Fruit fly (Drosophila melanogaster) whole organism, embryonic: ENCODE results near the gene CG11095.
A peak's percentile ranks its signal among the peaks of the same experiment; 100 is the strongest.

Experiments used
- Ada2b ChIP-seq: fragments of 200-800 bp; sonication (Bioruptor generic); IDR thresholded peaks from 2 replicates; pipeline ENCODE4 v1.3.6; 2022; ENCODE audit warnings: missing biosample characterization, missing genetic modification characterization
- Bdp1 ChIP-seq: fragments of 200-800 bp; sonication (Bioruptor generic); optimal IDR thresholded peaks from 3 replicates; lab custom pipeline; 2016; ENCODE audit warnings: missing biosample characterization, missing genetic modification characterization
- CG1024 ChIP-seq: fragments of 200-800 bp; sonication (Bioruptor generic); IDR thresholded peaks from 2 replicates; pipeline ENCODE4 v1.3.6; 2022; ENCODE audit warnings: missing biosample characterization, missing genetic modification characterization
- CG10321 ChIP-seq: fragments of 200-800 bp; sonication (Bioruptor generic); IDR thresholded peaks from 2 replicates; pipeline ENCODE4 v1.3.6; 2022; ENCODE audit warnings: missing biosample characterization, missing genetic modification characterization
- CG10654 ChIP-seq: fragments of 200-800 bp; sonication (Bioruptor generic); optimal IDR thresholded peaks from 2 replicates; lab custom pipeline; 2016; ENCODE audit warnings: missing biosample characterization, missing genetic modification characterization
- CG11085 ChIP-seq: fragments of 200-800 bp; sonication (Bioruptor generic); IDR thresholded peaks from 2 replicates; pipeline ENCODE4 v1.3.6; 2022; ENCODE audit warnings: missing biosample characterization, missing genetic modification characterization
- CG12219 ChIP-seq: fragments of 200-800 bp; sonication (Bioruptor generic); optimal IDR thresholded peaks from 3 replicates; lab custom pipeline; 2018; ENCODE audit warnings: missing biosample characterization, mild to moderate bottlenecking, missing genetic modification characterization
- CG15011 ChIP-seq: fragments of 200-800 bp; sonication (Bioruptor generic); optimal IDR thresholded peaks from 3 replicates; lab custom pipeline; 2018; ENCODE audit warnings: missing biosample characterization, mild to moderate bottlenecking, missing genetic modification characterization
- CG1529 ChIP-seq: fragments of 200-800 bp; sonication (Bioruptor generic); optimal IDR thresholded peaks from 3 replicates; lab custom pipeline; 2018; ENCODE audit warnings: missing biosample characterization, missing genetic modification characterization
- CG1647 ChIP-seq: fragments of 200-800 bp; sonication (Bioruptor generic); optimal IDR thresholded peaks from 3 replicates; lab custom pipeline; 2016; ENCODE audit warnings: missing biosample characterization, missing genetic modification characterization
- CG17186 ChIP-seq: fragments of 200-800 bp; sonication (Bioruptor generic); optimal IDR thresholded peaks from 3 replicates; lab custom pipeline; 2017; ENCODE audit warnings: missing biosample characterization, missing genetic modification reagents, missing genetic modification characterization
- CG17802 ChIP-seq: fragments of 200-800 bp; sonication (Bioruptor generic); optimal IDR thresholded peaks from 2 replicates; lab custom pipeline; 2018; ENCODE audit warnings: missing biosample characterization, mild to moderate bottlenecking, missing genetic modification characterization, moderate library complexity
- CG18262 ChIP-seq: fragments of 200-800 bp; optimal IDR thresholded peaks from 3 replicates; lab custom pipeline; 2019; ENCODE audit warnings: missing biosample characterization, mild to moderate bottlenecking, missing genetic modification characterization, moderate library complexity
- CG2120 ChIP-seq: fragments of 200-800 bp; sonication (Bioruptor generic); optimal IDR thresholded peaks from 3 replicates; lab custom pipeline; 2016; ENCODE audit warnings: missing biosample characterization, missing genetic modification characterization
- CG2712 ChIP-seq: fragments of 200-800 bp; optimal IDR thresholded peaks from 3 replicates; lab custom pipeline; 2019; ENCODE audit warnings: missing biosample characterization, mild to moderate bottlenecking, missing genetic modification characterization, moderate library complexity
- CG31365 ChIP-seq: fragments of 200-800 bp; sonication (Bioruptor generic); optimal IDR thresholded peaks from 2 replicates; lab custom pipeline; 2018; ENCODE audit warnings: missing biosample characterization, mild to moderate bottlenecking, missing genetic modification characterization
- CG34422 ChIP-seq: fragments of 200-800 bp; sonication (Bioruptor generic); IDR thresholded peaks from 3 replicates; pipeline ENCODE4 v1.3.6; 2022; ENCODE audit warnings: missing biosample characterization, missing genetic modification characterization
- CG7271 ChIP-seq: fragments of 200-800 bp; sonication (Bioruptor generic); optimal IDR thresholded peaks from 2 replicates; lab custom pipeline; 2018; ENCODE audit warnings: missing biosample characterization, mild to moderate bottlenecking, missing genetic modification characterization, moderate library complexity
- Dad ChIP-seq: fragments of 200-800 bp; sonication (Bioruptor generic); optimal IDR thresholded peaks from 3 replicates; lab custom pipeline; 2016; ENCODE audit warnings: missing biosample characterization, missing genetic modification characterization
- E2f1 ChIP-seq: fragments of 200-800 bp; sonication (Bioruptor generic); IDR thresholded peaks from 2 replicates; pipeline ENCODE4 v1.3.6; 2022; ENCODE audit warnings: missing biosample characterization, missing genetic modification characterization
- Ets65A ChIP-seq: fragments of 200-800 bp; sonication (Bioruptor generic); peaks from one replicate; lab custom pipeline; 2016; ENCODE audit warnings: missing biosample characterization, missing genetic modification characterization
- Ets97D ChIP-seq: fragments of 200-800 bp; sonication (Bioruptor generic); optimal IDR thresholded peaks from 3 replicates; lab custom pipeline; 2016; ENCODE audit warnings: missing biosample characterization, missing genetic modification characterization
- Fer2 ChIP-seq: fragments of 200-800 bp; sonication (Bioruptor generic); optimal IDR thresholded peaks from 2 replicates; lab custom pipeline; 2018; ENCODE audit warnings: missing biosample characterization, mild to moderate bottlenecking, missing genetic modification characterization, moderate library complexity
- Fer3 ChIP-seq: fragments of 200-800 bp; sonication (Bioruptor generic); optimal IDR thresholded peaks from 2 replicates; lab custom pipeline; 2018; ENCODE audit warnings: missing biosample characterization, mild to moderate bottlenecking, missing genetic modification characterization, moderate library complexity
- HLH3B ChIP-seq: fragments of 200-800 bp; sonication (Bioruptor generic); IDR thresholded peaks from 2 replicates; pipeline ENCODE4 v1.3.6; 2022; ENCODE audit warnings: missing biosample characterization, missing genetic modification characterization
- NC2α ChIP-seq: fragments of 200-800 bp; sonication (Bioruptor generic); optimal IDR thresholded peaks from 2 replicates; lab custom pipeline; 2016; ENCODE audit warnings: missing biosample characterization, missing genetic modification characterization
- NK7.1 ChIP-seq: fragments of 200-800 bp; sonication (Bioruptor generic); optimal IDR thresholded peaks from 3 replicates; lab custom pipeline; 2016; ENCODE audit warnings: missing biosample characterization, missing genetic modification characterization
- Side ChIP-seq: fragments of 200-800 bp; sonication (Bioruptor generic); optimal IDR thresholded peaks from 2 replicates; lab custom pipeline; 2016; ENCODE audit warnings: missing biosample characterization, missing genetic modification characterization
- Sin3A ChIP-seq: fragments of >200 bp; optimal IDR thresholded peaks from 2 replicates; lab custom pipeline; 2018
- Taf1 ChIP-seq: fragments of 200-800 bp; sonication (Bioruptor generic); IDR thresholded peaks from 2 replicates; pipeline ENCODE4 v1.3.6; 2022; ENCODE audit warnings: missing biosample characterization, missing genetic modification characterization
- Tbp ChIP-seq: fragments of >200 bp; optimal IDR thresholded peaks from 2 replicates; lab custom pipeline; 2018; ENCODE audit warnings: missing biosample characterization, missing genetic modification characterization
- abd-A ChIP-seq: fragments of 200-800 bp; sonication (Bioruptor generic); optimal IDR thresholded peaks from 3 replicates; lab custom pipeline; 2019; ENCODE audit warnings: missing biosample characterization, mild to moderate bottlenecking, missing genetic modification characterization, moderate library complexity
- br ChIP-seq: fragments of >200 bp; optimal IDR thresholded peaks from 2 replicates; lab custom pipeline; 2017
- bsh ChIP-seq, 2 experiments: fragments of 200-800 bp; sonication (Bioruptor generic); optimal IDR thresholded peaks; 2 replicates each; lab custom pipeline; 2017 to 2018; ENCODE audit warnings: mild to moderate bottlenecking in 2 of 2, missing biosample characterization in 2 of 2, missing genetic modification characterization in 2 of 2, moderate library complexity in 1 of 2
- caup ChIP-seq: fragments of 200-800 bp; sonication (Bioruptor generic); optimal IDR thresholded peaks from 3 replicates; lab custom pipeline; 2017; ENCODE audit warnings: missing biosample characterization, mild to moderate bottlenecking, missing genetic modification characterization, moderate library complexity; ENCODE audit not compliant: severe bottlenecking
- chm ChIP-seq: fragments of 200-800 bp; sonication (Bioruptor generic); IDR thresholded peaks from 2 replicates; pipeline ENCODE4 v1.3.6; 2022; ENCODE audit warnings: missing biosample characterization, missing genetic modification characterization
- gcm2 ChIP-seq: fragments of 200-800 bp; sonication (Bioruptor generic); optimal IDR thresholded peaks from 2 replicates; lab custom pipeline; 2016; ENCODE audit warnings: missing biosample characterization, missing genetic modification characterization
- grn ChIP-seq: fragments of 200-800 bp; sonication (Bioruptor generic); optimal IDR thresholded peaks from 3 replicates; lab custom pipeline; 2017; ENCODE audit warnings: missing biosample characterization, missing genetic modification characterization
- gt ChIP-seq: fragments of 200-800 bp; sonication (Bioruptor generic); IDR thresholded peaks from 2 replicates; pipeline ENCODE4 v1.3.6; 2022; ENCODE audit warnings: missing biosample characterization, missing genetic modification characterization
- hth ChIP-seq: fragments of >200 bp; optimal IDR thresholded peaks from 2 replicates; lab custom pipeline; 2017; ENCODE audit warnings: inconsistent platforms
- ind ChIP-seq: fragments of 200-800 bp; sonication (Bioruptor generic); optimal IDR thresholded peaks from 3 replicates; lab custom pipeline; 2016; ENCODE audit warnings: missing biosample characterization, missing genetic modification characterization
- nerfin-1 ChIP-seq: fragments of 200-800 bp; sonication (Bioruptor generic); optimal IDR thresholded peaks from 3 replicates; lab custom pipeline; 2019; ENCODE audit warnings: missing biosample characterization, mild to moderate bottlenecking, missing genetic modification characterization, moderate library complexity
- nmo ChIP-seq: fragments of 200-800 bp; sonication (Bioruptor generic); optimal IDR thresholded peaks from 2 replicates; lab custom pipeline; 2018; ENCODE audit warnings: missing biosample characterization, mild to moderate bottlenecking, missing genetic modification characterization, moderate library complexity
- pho ChIP-seq: fragments of 200-800 bp; sonication (Bioruptor generic); optimal IDR thresholded peaks from 2 replicates; lab custom pipeline; 2016; ENCODE audit warnings: missing biosample characterization, missing genetic modification characterization
- pnt ChIP-seq: fragments of 200-800 bp; sonication (Bioruptor generic); optimal IDR thresholded peaks from 3 replicates; lab custom pipeline; 2016; ENCODE audit warnings: missing biosample characterization, missing genetic modification characterization
- psq ChIP-seq: fragments of 200-800 bp; sonication (Bioruptor generic); optimal IDR thresholded peaks from 2 replicates; lab custom pipeline; 2017; ENCODE audit warnings: missing biosample characterization, missing genetic modification characterization
- rib ChIP-seq: fragments of 200-800 bp; sonication (Bioruptor generic); IDR thresholded peaks from 2 replicates; pipeline ENCODE4 v1.3.6; 2022; ENCODE audit warnings: missing biosample characterization, missing genetic modification characterization
- run ChIP-seq: fragments of 200-800 bp; sonication (Bioruptor generic); optimal IDR thresholded peaks from 3 replicates; lab custom pipeline; 2018; ENCODE audit warnings: missing biosample characterization, mild to moderate bottlenecking, missing genetic modification characterization
- schlank ChIP-seq: fragments of 200-800 bp; sonication (Bioruptor generic); optimal IDR thresholded peaks from 2 replicates; lab custom pipeline; 2018; ENCODE audit warnings: missing biosample characterization, mild to moderate bottlenecking, missing genetic modification characterization
- sr ChIP-seq: fragments of 200-800 bp; sonication (Bioruptor generic); IDR thresholded peaks from 3 replicates; pipeline ENCODE4 v1.3.6; 2022; ENCODE audit warnings: missing biosample characterization, missing genetic modification characterization
- stwl ChIP-seq: fragments of 200-800 bp; sonication (Bioruptor generic); optimal IDR thresholded peaks from 3 replicates; lab custom pipeline; 2018; ENCODE audit warnings: missing biosample characterization, mild to moderate bottlenecking, missing genetic modification characterization, moderate library complexity
- tio ChIP-seq: fragments of 200-800 bp; sonication (Bioruptor generic); optimal IDR thresholded peaks from 2 replicates; lab custom pipeline; 2017; ENCODE audit warnings: missing biosample characterization, missing genetic modification characterization, inconsistent platforms

The CG11095 gene

dm6 chrX:13764397-13765119, 46.9 kb upstream of the CG11095 start (continued):
- no peak for TF ChIP-seq CG1529
- no peak for TF ChIP-seq hth (lab: Kevin White, UChicago)
- TF ChIP-seq Bdp1, result no peak
- no peak for TF ChIP-seq Sin3A (lab: Kevin White, UChicago)
- TF ChIP-seq CG34422 (GFP tag; lab: Robert Waterston, UW), result peak; percentile 56; the same call in 1 of the 3 replicates
- TF ChIP-seq E2f1, result no peak
- TF ChIP-seq CG10321, result no peak
- peak; percentile 18 for TF ChIP-seq CG12219 (GFP tag; lab: Kevin White, UChicago)
- no peak for TF ChIP-seq grn (GFP tag; lab: Kevin White, UChicago)
- TF ChIP-seq bsh (GFP tag; optimal IDR thresholded peaks at IDR 0.05; lab: Kevin White, UChicago), result peak in 1 of 2 experiments; percentile 65
- peak; percentile 67 for TF ChIP-seq nmo (GFP tag; lab: Kevin White, UChicago)
- no peak for TF ChIP-seq NK7.1 (GFP tag; lab: Kevin White, UChicago)
- TF ChIP-seq NC2α (GFP tag; lab: Kevin White, UChicago), result no peak
- TF ChIP-seq sr, result no peak
- no peak for TF ChIP-seq Side (GFP tag; lab: Kevin White, UChicago)
- no peak for TF ChIP-seq psq
- no peak for TF ChIP-seq gcm2 (GFP tag; lab: Kevin White, UChicago)
- TF ChIP-seq Tbp (GFP tag; lab: Kevin White, UChicago), result no peak
- TF ChIP-seq HLH3B, result peak; percentile 48; the same call in 1 of the 2 replicates
- TF ChIP-seq gt (GFP tag; lab: Robert Waterston, UW), result no peak
- peak; percentile 50 for TF ChIP-seq run (tag; lab: Kevin White, UChicago)
- no peak for TF ChIP-seq CG7271 (tag; lab: Kevin White, UChicago)
- TF ChIP-seq Fer2, result no peak
- no peak for TF ChIP-seq CG10654 (GFP tag; lab: Kevin White, UChicago)
- peak; percentile 15 for TF ChIP-seq tio
- no peak for TF ChIP-seq CG15011 (GFP tag; lab: Kevin White, UChicago)
- TF ChIP-seq chm (GFP tag; lab: Robert Waterston, UW), result peak; percentile 28; the same call in 1 of the 2 replicates
- TF ChIP-seq CG31365 (tag; lab: Kevin White, UChicago), result no peak
- TF ChIP-seq Ets97D, result no peak
- TF ChIP-seq Ada2b (GFP tag; lab: Robert Waterston, UW), result peak; percentile 35; the same call in 1 of the 2 replicates
- peak; percentile 49 for TF ChIP-seq CG18262
- no peak for TF ChIP-seq CG17186 (GFP tag; lab: Kevin White, UChicago)
- TF ChIP-seq CG1647 (GFP tag; lab: Kevin White, UChicago), result no peak
- TF ChIP-seq pnt (GFP tag; lab: Kevin White, UChicago), result no peak
- TF ChIP-seq abd-A, result no peak
- TF ChIP-seq CG2712 (tag; lab: Kevin White, UChicago), result peak; percentile 66
- TF ChIP-seq CG11085 (GFP tag; lab: Robert Waterston, UW), result no peak
- no peak for TF ChIP-seq Dad (GFP tag; lab: Kevin White, UChicago)
- no peak for TF ChIP-seq schlank
- TF ChIP-seq stwl, result no peak
- peak; percentile 36 for TF ChIP-seq Fer3 (tag; lab: Kevin White, UChicago)
- no peak for TF ChIP-seq br (lab: Kevin White, UChicago)
- no peak for TF ChIP-seq pho
- peak; percentile 23 for TF ChIP-seq nerfin-1 (tag; lab: Kevin White, UChicago)
- peak; percentile 41 for TF ChIP-seq caup (GFP tag; lab: Kevin White, UChicago)
- peak; percentile 48 for TF ChIP-seq ind (GFP tag; lab: Kevin White, UChicago)
- TF ChIP-seq CG2120 (GFP tag; lab: Kevin White, UChicago), result peak; percentile 31
- no peak for TF ChIP-seq rib (GFP tag; lab: Robert Waterston, UW)
- TF ChIP-seq CG1024 (GFP tag; lab: Robert Waterston, UW), result no peak
- TF ChIP-seq Ets65A (GFP tag; lab: Kevin White, UChicago), result no peak
- no peak for TF ChIP-seq CG17802
- peak; percentile 27; the same call in 1 of the 2 replicates for TF ChIP-seq Taf1
